Worm (Caenorhabditis elegans): Measurements from ENCODE around the gene T04G9.4.

T04G9.4 gene

ce11 chrX:772184-772583 is at the start of gene T04G9.4:
TSS of gene T04G9.4 (plus strand) at chrX:772476.
- no peak for TF ChIP-seq sea-2 (GFP tag; IDR thresholded peaks at IDR 0.05)
- TF ChIP-seq madf-10 (tag; optimal IDR thresholded peaks at IDR 0.05): no peak
- no peak for TF ChIP-seq K12H6.12 (tag; optimal IDR thresholded peaks at IDR 0.05)
- no peak for TF ChIP-seq hlh-26 (GFP tag; conservative IDR thresholded peaks at IDR 0.05)
- TF ChIP-seq C06A6.2 (GFP tag; conservative IDR thresholded peaks at IDR 0.05): no peak
- no peak for TF ChIP-seq lin-35 (GFP tag; optimal IDR thresholded peaks at IDR 0.05)
- no peak for TF ChIP-seq ztf-3 (GFP tag; optimal IDR thresholded peaks at IDR 0.05)
- no peak for TF ChIP-seq nfya-2 (GFP tag; IDR thresholded peaks at IDR 0.05)
- no peak for TF ChIP-seq ceh-58 (GFP tag; IDR thresholded peaks at IDR 0.05)
- TF ChIP-seq egrh-3 (GFP tag; IDR thresholded peaks at IDR 0.05): no peak
- no peak for TF ChIP-seq snpc-3.4 (tag; optimal IDR thresholded peaks at IDR 0.05)
- TF ChIP-seq ets-4 (GFP tag; optimal IDR thresholded peaks at IDR 0.05): no peak
- no peak for TF ChIP-seq F33H1.4 (GFP tag; IDR thresholded peaks at IDR 0.05)
- TF ChIP-seq ztf-28 (GFP tag; IDR thresholded peaks at IDR 0.05): no peak
- TF ChIP-seq let-526 (GFP tag; IDR thresholded peaks at IDR 0.05): no peak
- no peak for TF ChIP-seq hlh-12 (tag; optimal IDR thresholded peaks at IDR 0.05)
- TF ChIP-seq B0019.2 (GFP tag; conservative IDR thresholded peaks at IDR 0.05): no peak
- no peak for TF ChIP-seq somi-1 (GFP tag; optimal IDR thresholded peaks at IDR 0.05)
- TF ChIP-seq attf-6 (GFP tag; IDR thresholded peaks at IDR 0.05): no peak
- TF ChIP-seq Y67H2A.10 (GFP tag; conservative IDR thresholded peaks at IDR 0.05): no peak

ce11 chrX:725868-726267 is 46.4 kb upstream of the T04G9.4 start, which contains the start of gene sli-1:
TSS of gene sli-1 (minus strand) at chrX:725968.
- TF ChIP-seq F33H1.4 (GFP tag; IDR thresholded peaks at IDR 0.05): no peak
- TF ChIP-seq tbp1 (GFP tag; optimal IDR thresholded peaks at IDR 0.05): no peak
- TF ChIP-seq ekl-4 (GFP tag; IDR thresholded peaks at IDR 0.05): no peak
- TF ChIP-seq F57A8.1 (GFP tag; optimal IDR thresholded peaks at IDR 0.05): no peak
- no peak for TF ChIP-seq snpc-3.4 (tag; optimal IDR thresholded peaks at IDR 0.05)

- TF ChIP-seq somi-1 (GFP tag; optimal IDR thresholded peaks at IDR 0.05): no peak
These were observed 46.0 kb upstream of the T04G9.4 start for ce11 chrX:726295-726694.

ce11 chrX:727737-728136 is 44.5 kb upstream of the T04G9.4 start:
- TF ChIP-seq hmg-1.2 (GFP tag; IDR thresholded peaks at IDR 0.05): peak; percentile 89
- TF ChIP-seq atf-7 (tag; optimal IDR thresholded peaks at IDR 0.05): no peak
- TF ChIP-seq die-1 (tag; optimal IDR thresholded peaks at IDR 0.05): peak; percentile 25
- TF ChIP-seq attf-5 (GFP tag; optimal IDR thresholded peaks at IDR 0.05): peak; percentile 52
- 0 out of 2 replicates have a peak, but pooled peaks have one; percentile 13 for TF ChIP-seq hmg-20 (GFP tag; IDR thresholded peaks at IDR 0.05)
- TF ChIP-seq madf-10 (tag; optimal IDR thresholded peaks at IDR 0.05): no peak
- peak; percentile 67; the same call in 1 of the 2 replicates for TF ChIP-seq pbrm-1 (GFP tag; IDR thresholded peaks at IDR 0.05)
- no peak for TF ChIP-seq D2030.7 (GFP tag; IDR thresholded peaks at IDR 0.05)
- TF ChIP-seq lin-40 (tag; optimal IDR thresholded peaks at IDR 0.05): peak; percentile 64
- no peak for TF ChIP-seq ztf-6 (GFP tag; IDR thresholded peaks at IDR 0.05)
- no peak for TF ChIP-seq egl-18 (GFP tag; IDR thresholded peaks at IDR 0.05)
- peak; percentile 60 for TF ChIP-seq gei-17 (GFP tag; optimal IDR thresholded peaks at IDR 0.05)
- 0 out of 2 replicates have a peak, but pooled peaks have one; percentile 23 for TF ChIP-seq Y95B8A.8 (GFP tag; IDR thresholded peaks at IDR 0.05)
- no peak for TF ChIP-seq C17E4.6 (GFP tag; IDR thresholded peaks at IDR 0.05)
- TF ChIP-seq attf-3 (GFP tag; conservative IDR thresholded peaks at IDR 0.05): no peak
- peak; percentile 52; the same call in 1 of the 2 replicates for TF ChIP-seq rcor-1 (GFP tag; IDR thresholded peaks at IDR 0.05)
- TF ChIP-seq rec-8 (tag; optimal IDR thresholded peaks at IDR 0.05): no peak
- peak; percentile 70 for TF ChIP-seq nhr-80 (tag; optimal IDR thresholded peaks at IDR 0.05)
- TF ChIP-seq F10E7.11 (tag; optimal IDR thresholded peaks at IDR 0.05): no peak
- no peak for TF ChIP-seq B0336.3 (GFP tag; IDR thresholded peaks at IDR 0.05)
- TF ChIP-seq cebp-1 (GFP tag; IDR thresholded peaks at IDR 0.05): no peak
- TF ChIP-seq cebp-1 (tag; optimal IDR thresholded peaks at IDR 0.05): no peak
- TF ChIP-seq egrh-3 (GFP tag; IDR thresholded peaks at IDR 0.05): peak; percentile 26; the same call in 1 of the 2 replicates
- peak; percentile 64 for TF ChIP-seq ceh-27 (GFP tag; optimal IDR thresholded peaks at IDR 0.05)
